Worm (Caenorhabditis elegans) whole organism, L2 larva: ENCODE measurements around the gene H12D21.10.

ENCODE experiments used
- aly-2 ChIP-seq: fragments of 150-350 bp; optimal IDR thresholded peaks from 2 replicates; lab custom pipeline; 2014; ENCODE audit warnings: missing biosample characterization, missing genetic modification characterization
- ceh-82 ChIP-seq: fragments of 150-350 bp; optimal IDR thresholded peaks from 2 replicates; lab custom pipeline; 2014; ENCODE audit warnings: missing biosample characterization, missing genetic modification characterization
- egl-27 ChIP-seq: sonication (generic microtip); optimal IDR thresholded peaks from 3 replicates; lab custom pipeline; 2017; ENCODE audit warnings: missing biosample characterization, missing genetic modification reagents, missing genetic modification characterization
- elt-3 ChIP-seq: sonication (generic microtip); optimal IDR thresholded peaks from 2 replicates; lab custom pipeline; 2017; ENCODE audit warnings: missing biosample characterization, missing genetic modification characterization
- lin-39 ChIP-seq: fragments of 150-350 bp; optimal IDR thresholded peaks from 2 replicates; lab custom pipeline; 2014; ENCODE audit warnings: missing biosample characterization, missing genetic modification reagents, missing genetic modification characterization
- lsy-2 ChIP-seq, 2 experiments: fragments of 150-350 bp in 1 of 2; sonication (generic microtip) in 1 of 2; optimal IDR thresholded peaks; 2 replicates each; lab custom pipeline; 2014 to 2017; ENCODE audit warnings: missing biosample characterization in 2 of 2, missing genetic modification characterization in 2 of 2
- nhr-11 ChIP-seq: fragments of 150-350 bp; optimal IDR thresholded peaks from 2 replicates; lab custom pipeline; 2014; ENCODE audit warnings: missing biosample characterization, missing genetic modification characterization
- nhr-12 ChIP-seq: fragments of 150-350 bp; optimal IDR thresholded peaks from 2 replicates; lab custom pipeline; 2014; ENCODE audit warnings: missing biosample characterization, missing genetic modification characterization
- nhr-77 ChIP-seq: fragments of 150-350 bp; optimal IDR thresholded peaks from 2 replicates; lab custom pipeline; 2014; ENCODE audit warnings: missing biosample characterization, missing genetic modification characterization
- unc-62 ChIP-seq: fragments of 150-350 bp; optimal IDR thresholded peaks from 2 replicates; lab custom pipeline; 2014; ENCODE audit warnings: missing biosample characterization, missing genetic modification reagents, missing genetic modification characterization
- ztf-11 ChIP-seq: sonication (generic microtip); optimal IDR thresholded peaks from 2 replicates; lab custom pipeline; 2017; ENCODE audit warnings: missing biosample characterization, missing genetic modification characterization

ce11 chrV:14955676-14956075 is 56.1 kb downstream of the H12D21.10 start, which contains the start of gene F02D8.9:
- TF ChIP-seq elt-3 (tag; lab: Kevin White, UChicago) (no peak), nhr-12 (tag; lab: Kevin White, UChicago) (no peak), ztf-11 (no peak), egl-27 (tag; lab: Kevin White, UChicago) (no peak), lin-39 (no peak), nhr-77 (tag; lab: Kevin White, UChicago) (no peak), ceh-82 (tag; lab: Kevin White, UChicago) (no peak), unc-62 (GFP tag; lab: Kevin White, UChicago) (no peak), aly-2 (no peak), nhr-11 (tag; lab: Kevin White, UChicago) (no peak), lsy-2 (tag; optimal IDR thresholded peaks at IDR 0.05; lab: Kevin White, UChicago) (no peak)
